Fruit fly (Drosophila melanogaster): ENCODE results near the gene CG12170.
A peak's percentile ranks its signal among the peaks of the same experiment; 100 is the strongest.

CG12170 gene

DNA sequence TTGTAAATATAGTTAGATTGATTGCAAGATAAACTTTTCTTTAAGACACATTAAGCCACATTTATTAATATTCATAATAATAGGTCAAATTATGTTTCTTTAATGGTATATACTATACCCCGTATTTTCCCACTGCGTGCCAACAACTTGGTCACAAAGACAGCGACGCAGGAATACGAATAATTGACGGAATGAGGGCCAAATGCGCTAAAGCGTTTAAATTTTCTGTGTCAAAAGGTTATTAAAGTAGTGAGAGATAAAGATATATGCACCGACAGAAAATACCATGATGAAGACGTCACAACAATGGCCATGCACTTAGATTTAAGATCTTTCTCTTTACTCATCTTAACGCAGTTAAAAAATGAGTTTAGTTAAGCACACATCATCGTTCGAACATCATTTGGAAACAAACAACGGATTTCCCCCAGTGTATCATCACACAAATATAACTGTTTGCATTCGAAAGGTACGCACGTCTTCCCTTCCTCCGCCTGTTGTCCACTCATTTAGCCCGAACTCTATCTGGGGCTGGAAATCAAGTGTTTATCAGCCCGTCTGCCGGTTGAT lies 16.6 kb upstream of the CG12170 start (continued):
- TF ChIP-seq CG1603 (tag; optimal IDR thresholded peaks at IDR 0.05) (peak; percentile 71), zfh1 (GFP tag; IDR thresholded peaks at IDR 0.05) (peak; percentile 74), CG17568 (GFP tag; optimal IDR thresholded peaks at IDR 0.05) (peak; percentile 24), CG9215 (GFP tag; IDR thresholded peaks at IDR 0.05) (no peak), CG1602 (GFP tag; optimal IDR thresholded peaks at IDR 0.05) (peak; percentile 48), sqz (GFP tag; optimal IDR thresholded peaks at IDR 0.05) (peak; percentile 42), CG15696 (tag; optimal IDR thresholded peaks at IDR 0.05) (no peak), CG30403 (GFP tag; optimal IDR thresholded peaks at IDR 0.05) (peak; percentile 75), Dref (GFP tag; IDR thresholded peaks at IDR 0.05) (no peak), Hmx (GFP tag; optimal IDR thresholded peaks at IDR 0.05) (peak; percentile 9), dimm (GFP tag; IDR thresholded peaks at IDR 0.05) (peak; percentile 68), CG10979 (tag; optimal IDR thresholded peaks at IDR 0.05) (peak; percentile 71), cad (GFP tag; optimal IDR thresholded peaks at IDR 0.05) (no peak), CG6791 (GFP tag; IDR thresholded peaks at IDR 0.05; ENCODE audit: partially characterized antibody) (no peak), gce (GFP tag; IDR thresholded peaks at IDR 0.05) (peak; percentile 74), CG7963 (GFP tag; IDR thresholded peaks at IDR 0.05; ENCODE audit: partially characterized antibody) (no peak), hb (GFP tag; IDR thresholded peaks at IDR 0.05; ENCODE audit: partially characterized antibody) (no peak), CG10147 (GFP tag; optimal IDR thresholded peaks at IDR 0.05) (peak; percentile 65), MBD-R2 (GFP tag; IDR thresholded peaks at IDR 0.05) (no peak; the same call in 1 of the 2 replicates), Ets65A (GFP tag) (peak; percentile 97), CG4707 (GFP tag; optimal IDR thresholded peaks at IDR 0.05) (no peak), CG8359 (GFP tag; optimal IDR thresholded peaks at IDR 0.05; ENCODE audit: borderline replicate concordance) (no peak), danr (GFP tag; IDR thresholded peaks at IDR 0.05) (no peak; the same call in 1 of the 2 replicates), CHES-1-like (GFP tag; optimal IDR thresholded peaks at IDR 0.05) (peak; percentile 46), CG10462 (GFP tag; optimal IDR thresholded peaks at IDR 0.05) (peak; percentile 20), h (optimal IDR thresholded peaks at IDR 0.05) (no peak), stc (GFP tag; IDR thresholded peaks at IDR 0.05) (peak; percentile 48; the same call in 1 of the 2 replicates), ftz-f1 (GFP tag; optimal IDR thresholded peaks at IDR 0.05) (no peak), Opbp (GFP tag; IDR thresholded peaks at IDR 0.05; ENCODE audit: partially characterized antibody) (no peak), CG16863 (GFP tag; optimal IDR thresholded peaks at IDR 0.05) (peak; percentile 61), CG4360 (GFP tag; IDR thresholded peaks at IDR 0.05) (0 out of 2 replicates have a peak, but pooled peaks have one; percentile 24), fu2 (GFP tag; optimal IDR thresholded peaks at IDR 0.05) (peak; percentile 44), pum (GFP tag; optimal IDR thresholded peaks at IDR 0.05) (peak; percentile 65), Rx (GFP tag; IDR thresholded peaks at IDR 0.05) (peak; percentile 75), tin (GFP tag; optimal IDR thresholded peaks at IDR 0.05) (peak; percentile 47), onecut (GFP tag; IDR thresholded peaks at IDR 0.05) (peak; percentile 39), CG12659 (GFP tag; optimal IDR thresholded peaks at IDR 0.05) (peak; percentile 62), CG2120 (GFP tag; optimal IDR thresholded peaks at IDR 0.05) (peak; percentile 63), CG32767 (GFP tag; IDR thresholded peaks at IDR 0.05) (no peak), tll (GFP tag; optimal IDR thresholded peaks at IDR 0.05) (no peak), YL-1 (GFP tag; optimal IDR thresholded peaks at IDR 0.05) (no peak), wek (GFP tag; optimal IDR thresholded peaks at IDR 0.05) (peak; percentile 29), ci (GFP tag; IDR thresholded peaks at IDR 0.05) (peak; percentile 85), mam (GFP tag; optimal IDR thresholded peaks at IDR 0.05) (peak; percentile 60), rib (GFP tag; IDR thresholded peaks at IDR 0.05) (no peak), CG12769 (tag; optimal IDR thresholded peaks at IDR 0.05) (peak; percentile 71), Ravus (GFP tag; IDR thresholded peaks at IDR 0.05) (no peak; the same call in 1 of the 2 replicates), CG8765 (GFP tag; IDR thresholded peaks at IDR 0.05) (no peak), E2f2 (GFP tag; IDR thresholded peaks at IDR 0.05) (0 out of 2 replicates have a peak, but pooled peaks have one; percentile 23), CG15514 (GFP tag; optimal IDR thresholded peaks at IDR 0.05) (peak; percentile 37), Hmr (GFP tag; optimal IDR thresholded peaks at IDR 0.05) (peak; percentile 59)
